Fruit fly (Drosophila melanogaster): ENCODE measurements around the gene CG14543.

CG14543 gene

dm6 chr3R:26008892-26009539 lies 47.4 kb upstream of the CG14543 start (continued):
- TF ChIP-seq gcm (GFP tag; optimal IDR thresholded peaks at IDR 0.05) (peak; percentile 83), CG2889 (GFP tag; IDR thresholded peaks at IDR 0.05) (peak; percentile 44; the same call in 1 of the 3 replicates), PHDP (tag; optimal IDR thresholded peaks at IDR 0.05) (peak; percentile 91), emc (GFP tag; optimal IDR thresholded peaks at IDR 0.05) (peak; percentile 31), nmo (GFP tag; optimal IDR thresholded peaks at IDR 0.05) (peak; percentile 93), wek (GFP tag; optimal IDR thresholded peaks at IDR 0.05) (peak; percentile 58), CG5953 (GFP tag; IDR thresholded peaks at IDR 0.05) (peak; percentile 75), Sry-δ (GFP tag; optimal IDR thresholded peaks at IDR 0.05) (peak; percentile 45), CG2678 (tag; optimal IDR thresholded peaks at IDR 0.05) (peak; percentile 91), CG10209 (GFP tag; optimal IDR thresholded peaks at IDR 0.05) (peak; percentile 84), CG12769 (tag; optimal IDR thresholded peaks at IDR 0.05) (peak; percentile 81), CG10979 (tag; optimal IDR thresholded peaks at IDR 0.05) (peak; percentile 91), Dref (GFP tag; IDR thresholded peaks at IDR 0.05) (no peak), nerfin-2 (GFP tag; IDR thresholded peaks at IDR 0.05; ENCODE audit: partially characterized antibody) (no peak), CG8924 (tag; optimal IDR thresholded peaks at IDR 0.05) (peak; percentile 93), CG18011 (GFP tag; optimal IDR thresholded peaks at IDR 0.05) (peak; percentile 55), gsb (GFP tag; IDR thresholded peaks at IDR 0.05) (peak; percentile 78), Dbx (GFP tag; IDR thresholded peaks at IDR 0.05) (peak; percentile 80; the same call in 2 of the 3 replicates), sob (GFP tag; IDR thresholded peaks at IDR 0.05) (peak; percentile 81), ssp (GFP tag; IDR thresholded peaks at IDR 0.05) (peak; percentile 75), br (optimal IDR thresholded peaks at IDR 0.05) (no peak), Rx (GFP tag; IDR thresholded peaks at IDR 0.05) (peak; percentile 73), slou (GFP tag; optimal IDR thresholded peaks at IDR 0.05) (peak; percentile 37), CG11723 (GFP tag; optimal IDR thresholded peaks at IDR 0.05) (peak; percentile 79), CG31224 (GFP tag; IDR thresholded peaks at IDR 0.05) (0 out of 2 replicates have a peak, but pooled peaks have one; percentile 37), CG18764 (GFP tag; optimal IDR thresholded peaks at IDR 0.05) (peak; percentile 84), Optix (GFP tag; IDR thresholded peaks at IDR 0.05) (peak; percentile 76), pan (optimal IDR thresholded peaks at IDR 0.05) (no peak), pan (GFP tag; optimal IDR thresholded peaks at IDR 0.05 in 1 of 2, IDR thresholded peaks at IDR 0.05 in 1 of 2) (peak in 1 of 2 experiments; percentile 87), sna (GFP tag; IDR thresholded peaks at IDR 0.05; ENCODE audit: partially characterized antibody) (no peak), HHEX (GFP tag; optimal IDR thresholded peaks at IDR 0.05) (peak; percentile 81), CG32532 (GFP tag; IDR thresholded peaks at IDR 0.05) (peak; percentile 87), lola (GFP tag; optimal IDR thresholded peaks at IDR 0.05) (peak in 1 of 3 experiments; percentile 91), GATAe (GFP tag; conservative IDR thresholded peaks at IDR 0.05) (no peak), CG3065 (GFP tag; optimal IDR thresholded peaks at IDR 0.05) (peak; percentile 66), CG14965 (GFP tag; optimal IDR thresholded peaks at IDR 0.05; ENCODE audit: borderline replicate concordance) (peak; percentile 50), HLHmδ (GFP tag; optimal IDR thresholded peaks at IDR 0.05) (peak; percentile 98), ro (GFP tag; IDR thresholded peaks at IDR 0.05) (peak; percentile 56; the same call in 1 of the 2 replicates), grn (GFP tag; optimal IDR thresholded peaks at IDR 0.05) (no peak), CG14667 (GFP tag; IDR thresholded peaks at IDR 0.05) (peak; percentile 84), vfl (GFP tag; optimal IDR thresholded peaks at IDR 0.05) (peak; percentile 69), sr (GFP tag; IDR thresholded peaks at IDR 0.05) (peak; percentile 57; the same call in 1 of the 3 replicates), CHES-1-like (GFP tag; optimal IDR thresholded peaks at IDR 0.05) (peak; percentile 86), slbo (GFP tag; IDR thresholded peaks at IDR 0.05) (peak; percentile 78), Dek (tag; optimal IDR thresholded peaks at IDR 0.05) (peak; percentile 80), z (GFP tag; IDR thresholded peaks at IDR 0.05) (no peak), slp2 (GFP tag; optimal IDR thresholded peaks at IDR 0.05) (peak; percentile 68), CG4404 (GFP tag; IDR thresholded peaks at IDR 0.05) (peak; percentile 72; the same call in 1 of the 2 replicates), Xbp1 (GFP tag; optimal IDR thresholded peaks at IDR 0.05) (peak; percentile 90), CG9932 (GFP tag; IDR thresholded peaks at IDR 0.05) (peak; percentile 80)
